Fruit fly (Drosophila melanogaster) whole organism, embryonic: ENCODE data around the gene NK7.1.

ENCODE experiments used
- Antp ChIP-seq: fragments of 200-800 bp; sonication (Bioruptor generic); optimal IDR thresholded peaks from 3 replicates; lab custom pipeline; 2016; ENCODE audit warnings: missing biosample characterization, missing genetic modification characterization
- Bdp1 ChIP-seq: fragments of 200-800 bp; sonication (Bioruptor generic); optimal IDR thresholded peaks from 3 replicates; lab custom pipeline; 2016; ENCODE audit warnings: missing biosample characterization, missing genetic modification characterization
- C15 ChIP-seq: fragments of 200-800 bp; sonication (Bioruptor generic); IDR thresholded peaks from 3 replicates; pipeline ENCODE4 v1.3.6; 2022; ENCODE audit warnings: missing biosample characterization, missing genetic modification characterization
- CG10462 ChIP-seq: fragments of 200-800 bp; sonication (Bioruptor generic); optimal IDR thresholded peaks from 2 replicates; lab custom pipeline; 2016; ENCODE audit warnings: missing biosample characterization, missing genetic modification characterization
- CG12659 ChIP-seq: fragments of 200-800 bp; sonication (Bioruptor generic); optimal IDR thresholded peaks from 3 replicates; lab custom pipeline; 2017; ENCODE audit warnings: mild to moderate bottlenecking, missing biosample characterization, missing genetic modification reagents, missing genetic modification characterization
- CG14965 ChIP-seq: fragments of 200-800 bp; sonication (Bioruptor generic); optimal IDR thresholded peaks from 2 replicates; lab custom pipeline; 2016; ENCODE audit warnings: missing biosample characterization, missing genetic modification characterization, borderline replicate concordance
- CG17186 ChIP-seq: fragments of 200-800 bp; sonication (Bioruptor generic); optimal IDR thresholded peaks from 3 replicates; lab custom pipeline; 2017; ENCODE audit warnings: missing biosample characterization, missing genetic modification reagents, missing genetic modification characterization
- CG1792 ChIP-seq: fragments of 200-800 bp; sonication (Bioruptor generic); optimal IDR thresholded peaks from 2 replicates; lab custom pipeline; 2016; ENCODE audit warnings: missing biosample characterization, missing genetic modification characterization
- CG1832 ChIP-seq: fragments of 200-800 bp; sonication (Bioruptor generic); optimal IDR thresholded peaks from 2 replicates; lab custom pipeline; 2017; ENCODE audit warnings: missing biosample characterization, mild to moderate bottlenecking, missing genetic modification characterization, inconsistent platforms
- CG18476 ChIP-seq: fragments of 200-800 bp; sonication (Bioruptor generic); optimal IDR thresholded peaks from 2 replicates; lab custom pipeline; 2016; ENCODE audit warnings: missing biosample characterization, mild to moderate bottlenecking, missing genetic modification characterization
- CG33213 ChIP-seq: fragments of 200-800 bp; sonication (Bioruptor generic); optimal IDR thresholded peaks from 3 replicates; lab custom pipeline; 2016; ENCODE audit warnings: missing biosample characterization, missing genetic modification characterization
- CG43689 ChIP-seq: fragments of 200-800 bp; sonication (Bioruptor generic); IDR thresholded peaks from 2 replicates; pipeline ENCODE4 v1.3.6; 2022; ENCODE audit warnings: missing biosample characterization, missing genetic modification characterization
- CG5180 ChIP-seq: fragments of 200-800 bp; sonication (Bioruptor generic); optimal IDR thresholded peaks from 3 replicates; lab custom pipeline; 2017; ENCODE audit warnings: missing biosample characterization, missing genetic modification characterization, mild to moderate bottlenecking, moderate library complexity, missing genetic modification reagents
- CG6689 ChIP-seq: fragments of 200-800 bp; sonication (Bioruptor generic); IDR thresholded peaks from 2 replicates; pipeline ENCODE4 v1.3.6; 2022; ENCODE audit warnings: missing biosample characterization, missing genetic modification characterization
- CG7357 ChIP-seq: fragments of 200-800 bp; sonication (Bioruptor generic); IDR thresholded peaks from 3 replicates; pipeline ENCODE4 v1.3.6; 2022; ENCODE audit warnings: missing biosample characterization, missing genetic modification characterization
- CG7372 ChIP-seq: fragments of 200-800 bp; sonication (Bioruptor generic); IDR thresholded peaks from 2 replicates; pipeline ENCODE4 v1.3.6; 2022; ENCODE audit warnings: missing biosample characterization, missing genetic modification characterization
- CG7556 ChIP-seq: fragments of 200-800 bp; sonication (Bioruptor generic); optimal IDR thresholded peaks from 2 replicates; lab custom pipeline; 2017; ENCODE audit warnings: missing biosample characterization, mild to moderate bottlenecking, missing genetic modification characterization
- CG8290 ChIP-seq, 3 experiments: fragments of 200-800 bp; sonication (Bioruptor generic); optimal IDR thresholded peaks; 2 replicates each; lab custom pipeline; 2016 to 2019; ENCODE audit warnings: missing biosample characterization in 3 of 3, missing genetic modification characterization in 3 of 3, mild to moderate bottlenecking in 2 of 3, moderate library complexity in 1 of 3
- CG9727 ChIP-seq: fragments of 200-800 bp; sonication (Bioruptor generic); optimal IDR thresholded peaks from 3 replicates; lab custom pipeline; 2017; ENCODE audit warnings: missing biosample characterization, mild to moderate bottlenecking, missing genetic modification characterization
- Chrac-16 ChIP-seq: fragments of 200-800 bp; sonication (Bioruptor generic); optimal IDR thresholded peaks from 3 replicates; lab custom pipeline; 2016; ENCODE audit warnings: missing biosample characterization, missing genetic modification characterization
- CoRest ChIP-seq: fragments of 200-800 bp; sonication (Bioruptor generic); optimal IDR thresholded peaks from 3 replicates; lab custom pipeline; 2018; ENCODE audit warnings: missing biosample characterization, mild to moderate bottlenecking, missing genetic modification characterization, moderate library complexity
- ERR ChIP-seq: fragments of 200-800 bp; sonication (Bioruptor generic); optimal IDR thresholded peaks from 2 replicates; lab custom pipeline; 2016; ENCODE audit warnings: missing biosample characterization, missing genetic modification characterization
- Gsc ChIP-seq: fragments of 200-800 bp; sonication (Bioruptor generic); IDR thresholded peaks from 2 replicates; pipeline ENCODE4 v1.3.6; 2022; ENCODE audit warnings: missing biosample characterization, missing genetic modification characterization
- HLH4C ChIP-seq: fragments of 200-800 bp; sonication (Bioruptor generic); IDR thresholded peaks from 3 replicates; pipeline ENCODE4 v1.3.6; 2022; ENCODE audit warnings: missing biosample characterization, missing genetic modification characterization; ENCODE audit not compliant: partially characterized antibody
- Lpt ChIP-seq: fragments of >200 bp; optimal IDR thresholded peaks from 2 replicates; lab custom pipeline; 2018; ENCODE audit warnings: missing biosample characterization, missing genetic modification characterization
- Max ChIP-seq: fragments of 200-800 bp; sonication (Bioruptor generic); optimal IDR thresholded peaks from 2 replicates; lab custom pipeline; 2016; ENCODE audit warnings: missing biosample characterization, mild to moderate bottlenecking, missing genetic modification characterization
- NC2β ChIP-seq: fragments of 200-800 bp; sonication (Bioruptor generic); optimal IDR thresholded peaks from 2 replicates; lab custom pipeline; 2016; ENCODE audit warnings: missing biosample characterization, missing genetic modification characterization
- Spps ChIP-seq: fragments of 200-800 bp; sonication (Bioruptor generic); optimal IDR thresholded peaks from 2 replicates; lab custom pipeline; 2018; ENCODE audit warnings: missing biosample characterization, mild to moderate bottlenecking, missing genetic modification characterization
- abd-A ChIP-seq: fragments of 200-800 bp; sonication (Bioruptor generic); optimal IDR thresholded peaks from 3 replicates; lab custom pipeline; 2019; ENCODE audit warnings: missing biosample characterization, mild to moderate bottlenecking, missing genetic modification characterization, moderate library complexity
- cad ChIP-seq: fragments of >200 bp; optimal IDR thresholded peaks from 2 replicates; lab custom pipeline; 2017; ENCODE audit warnings: missing biosample characterization, missing genetic modification characterization
- cg ChIP-seq: fragments of 200-800 bp; sonication (Bioruptor generic); optimal IDR thresholded peaks from 3 replicates; lab custom pipeline; 2019; ENCODE audit warnings: missing biosample characterization, mild to moderate bottlenecking, missing genetic modification characterization, moderate library complexity
- crc ChIP-seq: fragments of 200-800 bp; sonication (Bioruptor generic); optimal IDR thresholded peaks from 2 replicates; lab custom pipeline; 2016; ENCODE audit warnings: missing biosample characterization, missing genetic modification characterization
- croc ChIP-seq: fragments of 200-800 bp; sonication (Bioruptor generic); conservative IDR thresholded peaks from 3 replicates; pipeline ENCODE4 v1.3.6; 2022; ENCODE audit warnings: missing biosample characterization, missing genetic modification characterization
- dysf ChIP-seq: fragments of 200-800 bp; sonication (Bioruptor generic); IDR thresholded peaks from 3 replicates; pipeline ENCODE4 v1.3.6; 2022; ENCODE audit warnings: missing biosample characterization, missing genetic modification characterization
- ems ChIP-seq: fragments of 200-800 bp; sonication (Bioruptor generic); optimal IDR thresholded peaks from 3 replicates; lab custom pipeline; 2016; ENCODE audit warnings: missing biosample characterization, missing genetic modification characterization
- hb ChIP-seq: fragments of 200-800 bp; sonication (Bioruptor generic); IDR thresholded peaks from 3 replicates; pipeline ENCODE4 v1.3.6; 2022; ENCODE audit warnings: missing biosample characterization, missing genetic modification characterization; ENCODE audit not compliant: partially characterized antibody
- inv ChIP-seq: fragments of 200-800 bp; sonication (Bioruptor generic); IDR thresholded peaks from 2 replicates; pipeline ENCODE4 v1.3.6; 2022; ENCODE audit warnings: missing biosample characterization, missing genetic modification characterization; ENCODE audit not compliant: partially characterized antibody
- lilli ChIP-seq: fragments of 200-800 bp; sonication (Bioruptor generic); optimal IDR thresholded peaks from 3 replicates; lab custom pipeline; 2016; ENCODE audit warnings: missing biosample characterization, missing genetic modification characterization
- maf-S ChIP-seq: fragments of 200-800 bp; sonication (Bioruptor generic); optimal IDR thresholded peaks from 2 replicates; lab custom pipeline; 2016; ENCODE audit warnings: missing biosample characterization, missing genetic modification characterization
- mam ChIP-seq: fragments of 200-800 bp; sonication (Bioruptor generic); optimal IDR thresholded peaks from 3 replicates; lab custom pipeline; 2016; ENCODE audit warnings: missing biosample characterization, missing genetic modification characterization
- nmo ChIP-seq: fragments of 200-800 bp; sonication (Bioruptor generic); optimal IDR thresholded peaks from 2 replicates; lab custom pipeline; 2018; ENCODE audit warnings: missing biosample characterization, mild to moderate bottlenecking, missing genetic modification characterization, moderate library complexity
- nom ChIP-seq: fragments of 200-800 bp; sonication (Bioruptor generic); optimal IDR thresholded peaks from 2 replicates; lab custom pipeline; 2017; ENCODE audit warnings: missing biosample characterization, missing genetic modification characterization, mild to moderate bottlenecking, moderate library complexity, missing genetic modification reagents
- odd ChIP-seq: fragments of 200-800 bp; sonication (Bioruptor generic); optimal IDR thresholded peaks from 2 replicates; lab custom pipeline; 2017; ENCODE audit warnings: missing biosample characterization, mild to moderate bottlenecking, missing genetic modification characterization
- peb ChIP-seq: fragments of 200-800 bp; sonication (Bioruptor generic); IDR thresholded peaks from 2 replicates; pipeline ENCODE4 v1.3.6; 2022; ENCODE audit warnings: missing biosample characterization, missing genetic modification characterization
- phol ChIP-seq: fragments of 200-800 bp; sonication (Bioruptor generic); optimal IDR thresholded peaks from 3 replicates; lab custom pipeline; 2018; ENCODE audit warnings: missing biosample characterization, mild to moderate bottlenecking, missing genetic modification characterization, moderate library complexity
- prd ChIP-seq, 3 experiments: fragments of >200 bp in 2 of 3; fragments of 200-800 bp in 1 of 3; sonication (Bioruptor generic) in 1 of 3; optimal IDR thresholded peaks in 2 of 3; IDR thresholded peaks in 1 of 3; 2 replicates in 2 of 3; 3 replicates in 1 of 3; pipeline versions ENCODE4 v1.3.6 to Lab custom; 2017 to 2022; ENCODE audit warnings: missing biosample characterization in 1 of 3, missing genetic modification characterization in 1 of 3
- run ChIP-seq: fragments of 200-800 bp; sonication (Bioruptor generic); optimal IDR thresholded peaks from 3 replicates; lab custom pipeline; 2018; ENCODE audit warnings: missing biosample characterization, mild to moderate bottlenecking, missing genetic modification characterization
- schlank ChIP-seq: fragments of 200-800 bp; sonication (Bioruptor generic); optimal IDR thresholded peaks from 2 replicates; lab custom pipeline; 2018; ENCODE audit warnings: missing biosample characterization, mild to moderate bottlenecking, missing genetic modification characterization
- ssp ChIP-seq: fragments of 200-800 bp; sonication (Bioruptor generic); IDR thresholded peaks from 2 replicates; pipeline ENCODE4 v1.3.6; 2022; ENCODE audit warnings: missing biosample characterization, missing genetic modification characterization
- usp ChIP-seq: fragments of >200 bp; optimal IDR thresholded peaks from 2 replicates; lab custom pipeline; 2017; ENCODE audit warnings: missing biosample characterization, missing genetic modification characterization

The NK7.1 gene

dm6 chr3R:14391281-14391680, 18.5 kb upstream of the NK7.1 start (continued):
- TF ChIP-seq CG43689 (GFP tag; lab: Robert Waterston, UW), result 0 out of 2 replicates have a peak, but pooled peaks have one; percentile 41
- TF ChIP-seq odd, result peak; percentile 5
- no peak for TF ChIP-seq CG17186 (GFP tag; lab: Kevin White, UChicago)
- peak; percentile 75 for TF ChIP-seq CG18476 (GFP tag; lab: Kevin White, UChicago)
- peak; percentile 65 for TF ChIP-seq Gsc (GFP tag; lab: Robert Waterston, UW)
- TF ChIP-seq inv (GFP tag; lab: Robert Waterston, UW), result no peak; the same call in 1 of the 2 replicates
- TF ChIP-seq nom (GFP tag; lab: Kevin White, UChicago), result peak; percentile 53
- no peak for TF ChIP-seq CG1832 (GFP tag; lab: Kevin White, UChicago)
- TF ChIP-seq CG33213, result peak; percentile 96
- peak; percentile 79 for TF ChIP-seq CG6689 (GFP tag; lab: Robert Waterston, UW)
- peak; percentile 18 for TF ChIP-seq Bdp1 (GFP tag; lab: Kevin White, UChicago)
- peak; percentile 20 for TF ChIP-seq CG10462 (GFP tag; lab: Kevin White, UChicago)
- TF ChIP-seq lilli (GFP tag; lab: Kevin White, UChicago), result peak; percentile 75
- peak; percentile 94 for TF ChIP-seq dysf (GFP tag; lab: Robert Waterston, UW)
- peak; percentile 39 for TF ChIP-seq Spps (tag; lab: Kevin White, UChicago)
- peak; percentile 72; the same call in 2 of the 3 replicates for TF ChIP-seq C15 (GFP tag; lab: Robert Waterston, UW)
- peak; percentile 79 for TF ChIP-seq Antp
- no peak for TF ChIP-seq ERR (GFP tag; lab: Kevin White, UChicago)
- TF ChIP-seq phol (tag; lab: Kevin White, UChicago), result peak; percentile 67
- peak; percentile 74 for TF ChIP-seq CG9727 (GFP tag; lab: Kevin White, UChicago)
- no peak for TF ChIP-seq hb
- peak; percentile 78; the same call in 2 of the 3 replicates for TF ChIP-seq croc (GFP tag; lab: Robert Waterston, UW)
- TF ChIP-seq NC2β, result peak; percentile 93
- TF ChIP-seq CG7357 (GFP tag; lab: Robert Waterston, UW), result peak; percentile 62; the same call in 2 of the 3 replicates
- peak; percentile 43 for TF ChIP-seq CG12659 (GFP tag; lab: Kevin White, UChicago)
- no peak for TF ChIP-seq run (tag; lab: Kevin White, UChicago)
- peak; percentile 85 for TF ChIP-seq ems (GFP tag; lab: Kevin White, UChicago)
- TF ChIP-seq CG8290 (GFP tag; optimal IDR thresholded peaks at IDR 0.05; lab: Kevin White, UChicago), result peak; percentile 58
- peak in 1 of 2 experiments; percentile 82 for TF ChIP-seq CG8290 (tag; optimal IDR thresholded peaks at IDR 0.05; lab: Kevin White, UChicago)
- peak; percentile 36 for TF ChIP-seq maf-S (GFP tag; lab: Kevin White, UChicago)
- no peak for TF ChIP-seq HLH4C (GFP tag; lab: Robert Waterston, UW)
- TF ChIP-seq cad (GFP tag; lab: Kevin White, UChicago), result no peak
- peak; percentile 80 for TF ChIP-seq ssp (GFP tag; lab: Robert Waterston, UW)
- TF ChIP-seq usp (GFP tag; lab: Kevin White, UChicago), result no peak
- no peak for TF ChIP-seq cg (GFP tag; lab: Kevin White, UChicago)
- TF ChIP-seq prd (optimal IDR thresholded peaks at IDR 0.05; lab: Kevin White, UChicago), result no peak
- peak; percentile 92 for TF ChIP-seq prd (GFP tag; IDR thresholded peaks at IDR 0.05; lab: Robert Waterston, UW)
- peak; percentile 9 for TF ChIP-seq crc (GFP tag; lab: Kevin White, UChicago)
- TF ChIP-seq Chrac-16 (GFP tag; lab: Kevin White, UChicago), result peak; percentile 85
- TF ChIP-seq CG14965 (GFP tag; lab: Kevin White, UChicago), result peak; percentile 63
- TF ChIP-seq peb, result peak; percentile 71
- peak; percentile 52 for TF ChIP-seq CG5180 (GFP tag; lab: Kevin White, UChicago)
- peak; percentile 79 for TF ChIP-seq CG1792
- peak; percentile 19 for TF ChIP-seq CG7556 (GFP tag; lab: Kevin White, UChicago)
- TF ChIP-seq Lpt (GFP tag; lab: Kevin White, UChicago), result no peak
- no peak for TF ChIP-seq abd-A (tag; lab: Kevin White, UChicago)
- TF ChIP-seq Max, result peak; percentile 62
- TF ChIP-seq CoRest (tag; lab: Kevin White, UChicago), result peak; percentile 59
- TF ChIP-seq CG7372 (GFP tag; lab: Robert Waterston, UW), result peak; percentile 97
- peak; percentile 58 for TF ChIP-seq mam (GFP tag; lab: Kevin White, UChicago)
- TF ChIP-seq nmo (GFP tag; lab: Kevin White, UChicago), result peak; percentile 40
- no peak for TF ChIP-seq schlank (tag; lab: Kevin White, UChicago)
